Worm (Caenorhabditis elegans): ENCODE data around the gene spig-10.

The spig-10 gene

DNA sequence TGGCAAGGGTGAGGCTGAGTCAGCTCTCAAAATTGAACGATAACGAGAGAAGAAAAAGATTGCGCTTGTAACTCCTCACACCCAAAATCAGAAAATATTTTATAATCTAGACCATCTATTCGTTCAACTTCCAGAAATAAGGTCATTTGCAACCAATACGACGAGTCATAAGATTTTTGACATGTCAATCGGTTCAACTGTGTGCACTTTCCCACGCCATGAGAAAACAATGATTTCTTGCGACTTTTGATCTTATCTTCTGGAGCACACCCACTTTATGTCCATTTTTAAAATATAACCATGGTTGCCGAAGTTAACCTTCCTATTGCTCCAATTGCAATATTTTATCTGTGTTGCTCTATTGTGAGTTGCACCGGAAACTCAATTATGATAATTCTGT lies 11.0 kb downstream of the spig-10 start, which contains the start of gene srsx-32:
Gene srsx-32 (plus strand): TSS at position 301 of the 400 bp plus-strand sequence.
- TF ChIP-seq flt-1 (GFP tag; IDR thresholded peaks at IDR 0.05) (no peak), ztf-29 (GFP tag; IDR thresholded peaks at IDR 0.05) (no peak), klf-2 (GFP tag; conservative IDR thresholded peaks at IDR 0.05) (no peak), T22C8.4 (GFP tag; IDR thresholded peaks at IDR 0.05) (no peak), cog-1 (tag; optimal IDR thresholded peaks at IDR 0.05) (no peak), ref-1 (GFP tag; conservative IDR thresholded peaks at IDR 0.05) (no peak), tab-1 (GFP tag; IDR thresholded peaks at IDR 0.05) (no peak), ztf-23 (GFP tag; IDR thresholded peaks at IDR 0.05) (no peak), med-1 (GFP tag; optimal IDR thresholded peaks at IDR 0.05; ENCODE audit: insufficient read depth) (no peak)

ce11 chrV:7021772-7022171 lies 15.7 kb downstream of the spig-10 start, which contains the start of gene F20A1.4:
Gene F20A1.4 (minus strand): TSS chrV:7021872.
- TF ChIP-seq cog-1 (tag; optimal IDR thresholded peaks at IDR 0.05) (no peak), ztf-29 (GFP tag; IDR thresholded peaks at IDR 0.05) (no peak), T22C8.4 (GFP tag; IDR thresholded peaks at IDR 0.05) (no peak), tab-1 (GFP tag; IDR thresholded peaks at IDR 0.05) (no peak), ztf-23 (GFP tag; IDR thresholded peaks at IDR 0.05) (no peak), klf-2 (GFP tag; conservative IDR thresholded peaks at IDR 0.05) (no peak), flt-1 (GFP tag; IDR thresholded peaks at IDR 0.05) (no peak), ref-1 (GFP tag; conservative IDR thresholded peaks at IDR 0.05) (no peak), med-1 (GFP tag; optimal IDR thresholded peaks at IDR 0.05; ENCODE audit: insufficient read depth) (no peak)

ce11 chrV:7022981-7023380 lies 16.9 kb downstream of the spig-10 start:
- TF ChIP-seq ztf-23 (GFP tag; IDR thresholded peaks at IDR 0.05) = no peak
- TF ChIP-seq flt-1 (GFP tag; IDR thresholded peaks at IDR 0.05) = no peak
- no peak for TF ChIP-seq ztf-29 (GFP tag; IDR thresholded peaks at IDR 0.05)
- no peak for TF ChIP-seq med-1 (GFP tag; optimal IDR thresholded peaks at IDR 0.05; ENCODE audit: insufficient read depth)

DNA sequence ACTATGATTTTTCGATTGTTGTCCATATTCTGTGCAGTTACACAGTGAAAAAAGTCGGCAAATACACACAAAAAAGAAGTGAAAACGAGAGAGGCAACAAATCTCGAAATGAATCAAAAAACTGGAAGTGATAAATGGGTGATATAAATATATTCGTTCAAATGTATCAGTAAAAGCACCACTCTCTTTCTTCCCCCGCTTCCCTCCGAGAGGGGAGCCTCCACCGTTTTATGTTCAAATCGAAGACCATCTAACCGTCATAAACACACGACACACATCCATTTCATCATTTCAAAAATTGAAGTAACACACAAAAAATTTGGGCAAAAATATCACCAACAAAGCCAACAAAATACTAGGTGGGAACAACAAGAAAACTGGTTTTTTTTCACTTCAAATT lies 21.0 kb downstream of the spig-10 start, which contains the start of gene F20A1.6:
Gene F20A1.6 (minus strand): TSS at position 101 of the 400 bp plus-strand sequence.
- no peak for TF ChIP-seq med-1 (GFP tag; optimal IDR thresholded peaks at IDR 0.05; ENCODE audit: insufficient read depth)
- TF ChIP-seq T22C8.4 (GFP tag; IDR thresholded peaks at IDR 0.05) = no peak
- TF ChIP-seq ztf-29 (GFP tag; IDR thresholded peaks at IDR 0.05) = no peak

ce11 chrV:7036475-7036874 lies 30.4 kb downstream of the spig-10 start, which contains the start of gene twk-11:
Gene twk-11 (minus strand): TSS chrV:7036575.
- TF ChIP-seq flt-1 (GFP tag; IDR thresholded peaks at IDR 0.05) (no peak), ztf-23 (GFP tag; IDR thresholded peaks at IDR 0.05) (no peak), med-1 (GFP tag; optimal IDR thresholded peaks at IDR 0.05; ENCODE audit: insufficient read depth) (no peak), T22C8.4 (GFP tag; IDR thresholded peaks at IDR 0.05) (no peak), ztf-29 (GFP tag; IDR thresholded peaks at IDR 0.05) (no peak), ref-1 (GFP tag; conservative IDR thresholded peaks at IDR 0.05) (no peak), tab-1 (GFP tag; IDR thresholded peaks at IDR 0.05) (no peak), klf-2 (GFP tag; conservative IDR thresholded peaks at IDR 0.05) (no peak), cog-1 (tag; optimal IDR thresholded peaks at IDR 0.05) (no peak)

DNA sequence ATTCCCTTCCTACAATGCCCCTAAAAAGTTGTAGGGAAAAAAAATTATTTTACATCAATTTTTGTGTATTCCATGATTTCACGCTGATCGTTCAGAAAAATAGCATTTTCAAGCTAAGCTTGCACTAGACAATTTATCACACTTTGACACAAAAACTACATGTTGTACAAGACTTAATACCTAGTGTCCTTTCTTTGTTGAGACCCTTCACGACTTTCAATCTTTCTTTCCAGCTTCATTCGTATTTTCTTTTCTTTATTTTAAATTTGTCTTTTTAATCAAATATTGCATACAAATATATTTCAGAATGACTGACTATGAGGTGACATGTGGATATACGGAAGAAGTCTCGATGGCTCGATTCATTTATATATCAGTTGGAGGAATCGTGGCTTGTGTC lies 39.9 kb downstream of the spig-10 start, which contains the start of gene F20A1.2:
Gene F20A1.2 (plus strand): TSS at position 301 of the 400 bp plus-strand sequence.
- TF ChIP-seq tab-1 (GFP tag; IDR thresholded peaks at IDR 0.05) = no peak
- TF ChIP-seq klf-2 (GFP tag; conservative IDR thresholded peaks at IDR 0.05) = no peak
- TF ChIP-seq T22C8.4 (GFP tag; IDR thresholded peaks at IDR 0.05) = no peak
- TF ChIP-seq ref-1 (GFP tag; conservative IDR thresholded peaks at IDR 0.05) = no peak
- TF ChIP-seq ztf-23 (GFP tag; IDR thresholded peaks at IDR 0.05) = no peak
- no peak for TF ChIP-seq ztf-29 (GFP tag; IDR thresholded peaks at IDR 0.05)
- TF ChIP-seq cog-1 (tag; optimal IDR thresholded peaks at IDR 0.05) = no peak
- TF ChIP-seq med-1 (GFP tag; optimal IDR thresholded peaks at IDR 0.05; ENCODE audit: insufficient read depth) = no peak
- no peak for TF ChIP-seq flt-1 (GFP tag; IDR thresholded peaks at IDR 0.05)

ce11 chrV:7047512-7047911 lies 41.4 kb downstream of the spig-10 start, which contains the start of gene F20A1.8:
Gene F20A1.8 (minus strand): TSS chrV:7047612.
- TF ChIP-seq med-1 (GFP tag; optimal IDR thresholded peaks at IDR 0.05; ENCODE audit: insufficient read depth) = no peak
- TF ChIP-seq T22C8.4 (GFP tag; IDR thresholded peaks at IDR 0.05) = no peak
- TF ChIP-seq ref-1 (GFP tag; conservative IDR thresholded peaks at IDR 0.05) = no peak
- no peak for TF ChIP-seq klf-2 (GFP tag; conservative IDR thresholded peaks at IDR 0.05)

DNA sequence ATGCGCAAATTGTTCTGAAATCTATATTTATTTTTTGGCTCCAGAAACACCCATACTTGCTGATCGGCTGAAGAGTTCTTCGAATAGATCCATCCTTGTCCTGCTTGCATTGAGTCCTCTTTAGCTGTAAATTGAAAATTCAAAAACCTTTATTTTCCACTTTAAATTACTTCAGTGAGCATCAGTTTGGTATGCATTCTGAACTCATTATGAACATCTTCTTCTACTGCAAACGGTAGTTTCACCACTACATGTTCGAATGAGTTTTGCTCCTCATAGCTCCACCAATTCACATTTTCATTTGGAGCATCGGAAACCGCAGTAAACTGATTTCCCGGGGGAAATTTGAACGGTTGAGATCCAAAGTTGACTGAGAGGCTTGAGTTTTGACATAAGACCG lies 44.1 kb downstream of the spig-10 start:
- TF ChIP-seq tab-1 (GFP tag; IDR thresholded peaks at IDR 0.05) = no peak

DNA sequence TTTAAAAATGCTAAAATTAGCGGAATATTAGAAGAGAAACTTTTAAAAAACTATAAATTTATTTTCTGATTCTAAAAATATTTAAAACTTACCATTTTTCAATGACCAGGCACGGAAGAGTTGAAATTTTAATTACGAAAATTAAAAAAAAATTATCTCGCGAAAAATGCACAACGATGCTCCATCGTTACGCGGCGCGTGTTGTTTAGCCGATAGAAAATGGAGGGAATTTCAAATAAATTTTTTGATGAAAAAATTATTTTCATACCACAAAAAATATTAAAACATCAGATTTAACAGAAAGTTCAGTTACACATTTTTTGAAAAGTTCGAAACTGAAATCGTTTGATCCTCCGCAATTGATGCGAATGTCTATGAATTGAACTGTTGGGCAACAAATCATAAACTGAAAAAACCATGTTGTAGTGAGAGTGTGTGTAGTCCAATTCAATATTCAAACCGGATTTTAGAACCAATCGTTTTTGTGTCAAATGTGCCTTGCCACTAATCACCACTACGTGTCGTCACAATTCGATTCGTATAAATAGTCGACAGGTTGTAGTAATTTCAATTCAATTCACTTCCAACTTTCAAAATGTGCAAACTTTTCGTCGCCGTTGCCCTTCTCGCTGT lies 45.2 kb downstream of the spig-10 start, which contains the start of the genes tofu-2 and spig-1:
Gene tofu-2 (minus strand): TSS at position 116 of the 633 bp plus-strand sequence.
Gene spig-1 (plus strand): TSS at position 583 of the 633 bp plus-strand sequence.
- no peak for TF ChIP-seq flt-1 (GFP tag; IDR thresholded peaks at IDR 0.05)
- no peak for TF ChIP-seq klf-2 (GFP tag; conservative IDR thresholded peaks at IDR 0.05)
- no peak for TF ChIP-seq T22C8.4 (GFP tag; IDR thresholded peaks at IDR 0.05)
- TF ChIP-seq med-1 (GFP tag; optimal IDR thresholded peaks at IDR 0.05; ENCODE audit: insufficient read depth) = no peak
- TF ChIP-seq cog-1 (tag; optimal IDR thresholded peaks at IDR 0.05) = no peak
- no peak for TF ChIP-seq ztf-23 (GFP tag; IDR thresholded peaks at IDR 0.05)
- no peak for TF ChIP-seq ztf-29 (GFP tag; IDR thresholded peaks at IDR 0.05)
- TF ChIP-seq ref-1 (GFP tag; conservative IDR thresholded peaks at IDR 0.05) = no peak
- TF ChIP-seq tab-1 (GFP tag; IDR thresholded peaks at IDR 0.05) = no peak

ce11 chrV:7053100-7053499 lies 47.0 kb downstream of the spig-10 start, which contains the start of gene txt-17:
Gene txt-17 (minus strand): TSS chrV:7053200.
- TF ChIP-seq ref-1 (GFP tag; conservative IDR thresholded peaks at IDR 0.05) (no peak), tab-1 (GFP tag; IDR thresholded peaks at IDR 0.05) (no peak), klf-2 (GFP tag; conservative IDR thresholded peaks at IDR 0.05) (no peak), ztf-29 (GFP tag; IDR thresholded peaks at IDR 0.05) (no peak), T22C8.4 (GFP tag; IDR thresholded peaks at IDR 0.05) (no peak), ztf-23 (GFP tag; IDR thresholded peaks at IDR 0.05) (no peak), med-1 (GFP tag; optimal IDR thresholded peaks at IDR 0.05; ENCODE audit: insufficient read depth) (no peak), cog-1 (tag; optimal IDR thresholded peaks at IDR 0.05) (no peak), flt-1 (GFP tag; IDR thresholded peaks at IDR 0.05) (no peak)
